Fruit fly (Drosophila melanogaster) Kc167 (cell line): ENCODE measurements around the gene CG6569.

Source experiments
- Myc ChIP-seq: fragments of >200 bp; optimal IDR thresholded peaks from 2 replicates; lab custom pipeline; 2017; ENCODE audit warnings: missing external identifiers
- Sin3A ChIP-seq: fragments of >200 bp; optimal IDR thresholded peaks from 2 replicates; lab custom pipeline; 2018; ENCODE audit warnings: missing external identifiers
- h ChIP-seq: fragments of >200 bp; optimal IDR thresholded peaks from 3 replicates; lab custom pipeline; 2018; ENCODE audit warnings: missing external identifiers
- insv ChIP-seq: fragments of >200 bp; optimal IDR thresholded peaks from 3 replicates; lab custom pipeline; 2018; ENCODE audit warnings: missing external identifiers
- psq ChIP-seq: fragments of >200 bp; optimal IDR thresholded peaks from 2 replicates; lab custom pipeline; 2017; ENCODE audit warnings: missing external identifiers
- ttk ChIP-seq: sonication (Bioruptor generic); optimal IDR thresholded peaks from 2 replicates; lab custom pipeline; 2017; ENCODE audit warnings: missing external identifiers

Gene CG6569

dm6 chr3R:21892450-21892849 lies 24.7 kb upstream of the CG6569 start:
- no peak for TF ChIP-seq Myc
- no peak for TF ChIP-seq Sin3A (lab: Kevin White, UChicago)
- TF ChIP-seq h (lab: Kevin White, UChicago), result no peak
- TF ChIP-seq insv (lab: Kevin White, UChicago), result no peak
- no peak for TF ChIP-seq psq
- TF ChIP-seq ttk, result no peak

- TF ChIP-seq ttk (no peak), Sin3A (lab: Kevin White, UChicago) (no peak)
Measured at dm6 chr3R:21890739-21891138, 23.0 kb upstream of the CG6569 start.

- TF ChIP-seq h (lab: Kevin White, UChicago), result no peak
- TF ChIP-seq insv (lab: Kevin White, UChicago), result no peak
- TF ChIP-seq Sin3A (lab: Kevin White, UChicago), result no peak
- TF ChIP-seq Myc, result no peak
- no peak for TF ChIP-seq ttk
- no peak for TF ChIP-seq psq
Measured at dm6 chr3R:21889945-21890344, 22.2 kb upstream of the CG6569 start.

- TF ChIP-seq Sin3A (lab: Kevin White, UChicago) (no peak), ttk (no peak), insv (lab: Kevin White, UChicago) (no peak), h (lab: Kevin White, UChicago) (no peak), psq (no peak), Myc (no peak)
Measured at dm6 chr3R:21888696-21889602, 21.2 kb upstream of the CG6569 start, which contains the start of gene CG43844. CG43844 (plus strand) TSS chr3R:21889539.

dm6 chr3R:21887588-21888007 lies 19.9 kb upstream of the CG6569 start:
- TF ChIP-seq Sin3A (lab: Kevin White, UChicago), result no peak
- no peak for TF ChIP-seq Myc
- TF ChIP-seq psq, result no peak
- no peak for TF ChIP-seq insv (lab: Kevin White, UChicago)
- no peak for TF ChIP-seq ttk

- TF ChIP-seq ttk, result no peak
- TF ChIP-seq psq, result no peak
- TF ChIP-seq Myc, result no peak
- TF ChIP-seq h (lab: Kevin White, UChicago), result no peak
- TF ChIP-seq insv (lab: Kevin White, UChicago), result no peak
- TF ChIP-seq Sin3A (lab: Kevin White, UChicago), result no peak
Measured at dm6 chr3R:21886861-21887587, 19.3 kb upstream of the CG6569 start, which contains the start of the genes CG6678 and dnd. CG6678 (plus strand) TSS chr3R:21887029. dnd (minus strand) TSS chr3R:21887355.

dm6 chr3R:21885450-21885849 lies 17.7 kb upstream of the CG6569 start, which contains the start of gene CG17819:
CG17819 (minus strand) TSS chr3R:21885550.
- TF ChIP-seq Myc (no peak), h (lab: Kevin White, UChicago) (no peak), insv (lab: Kevin White, UChicago) (no peak), psq (no peak), Sin3A (lab: Kevin White, UChicago) (no peak), ttk (no peak)

- TF ChIP-seq insv (lab: Kevin White, UChicago) (no peak), ttk (no peak), h (lab: Kevin White, UChicago) (no peak), psq (no peak)
Measured at dm6 chr3R:21884354-21884753, 16.6 kb upstream of the CG6569 start, which contains the start of gene fit. fit (minus strand) TSS chr3R:21884454.

- TF ChIP-seq ttk (no peak), insv (lab: Kevin White, UChicago) (no peak), psq (no peak), Sin3A (lab: Kevin White, UChicago) (no peak), Myc (no peak), h (lab: Kevin White, UChicago) (no peak)
Measured at dm6 chr3R:21880510-21880909, 12.8 kb upstream of the CG6569 start, which contains the start of gene CG31465. CG31465 (plus strand) TSS chr3R:21880810.

- TF ChIP-seq ttk (no peak), Myc (no peak), Sin3A (lab: Kevin White, UChicago) (no peak), h (lab: Kevin White, UChicago) (no peak), insv (lab: Kevin White, UChicago) (no peak), psq (no peak)
Measured at dm6 chr3R:21878473-21878872, 10.8 kb upstream of the CG6569 start, which contains the start of gene CG34148. CG34148 (minus strand) TSS chr3R:21878686.

dm6 chr3R:21877636-21878035 lies 9.9 kb upstream of the CG6569 start, which contains the start of gene P5CDh2:
P5CDh2 (plus strand) TSS chr3R:21877936.
- TF ChIP-seq ttk (no peak), Myc (no peak), h (lab: Kevin White, UChicago) (no peak), insv (lab: Kevin White, UChicago) (no peak)

- no peak for TF ChIP-seq Myc
- TF ChIP-seq psq, result no peak
- no peak for TF ChIP-seq ttk
- TF ChIP-seq insv (lab: Kevin White, UChicago), result no peak
- TF ChIP-seq h (lab: Kevin White, UChicago), result no peak
- no peak for TF ChIP-seq Sin3A (lab: Kevin White, UChicago)
Measured at dm6 chr3R:21874982-21875466, 7.3 kb upstream of the CG6569 start, which contains the start of gene CG6656. CG6656 (plus strand) TSS chr3R:21875293.
